Fruit fly (Drosophila melanogaster): ENCODE measurements around the gene CG6738.

The CG6738 gene

dm6 chr3R:23144654-23145053, 45.3 kb downstream of the CG6738 start (continued):
- TF ChIP-seq net (GFP tag; optimal IDR thresholded peaks at IDR 0.05) (peak; percentile 3), fd59A (GFP tag; optimal IDR thresholded peaks at IDR 0.05) (no peak), CG3919 (GFP tag; optimal IDR thresholded peaks at IDR 0.05) (peak; percentile 20), CG11294 (GFP tag; IDR thresholded peaks at IDR 0.05) (no peak), salr (GFP tag; optimal IDR thresholded peaks at IDR 0.05) (no peak)

dm6 chr3R:23145681-23146080, 46.3 kb downstream of the CG6738 start:
- no peak for TF ChIP-seq Sox14 (GFP tag; optimal IDR thresholded peaks at IDR 0.05)
- no peak for TF ChIP-seq svp (GFP tag)
- no peak for TF ChIP-seq fd59A (GFP tag; optimal IDR thresholded peaks at IDR 0.05)

dm6 chr3R:23147058-23147457, 47.7 kb downstream of the CG6738 start:
- TF ChIP-seq fd85E (GFP tag; optimal IDR thresholded peaks at IDR 0.05) (no peak), CG11762 (GFP tag; optimal IDR thresholded peaks at IDR 0.05; ENCODE audit: insufficient read depth) (no peak), CG6276 (GFP tag; optimal IDR thresholded peaks at IDR 0.05) (no peak), CG10669 (GFP tag; optimal IDR thresholded peaks at IDR 0.05) (no peak), CG1621 (tag; optimal IDR thresholded peaks at IDR 0.05) (no peak), CG4318 (GFP tag; optimal IDR thresholded peaks at IDR 0.05) (no peak), Hr4 (GFP tag; optimal IDR thresholded peaks at IDR 0.05) (no peak), CG11294 (GFP tag; IDR thresholded peaks at IDR 0.05) (no peak), Met (GFP tag; optimal IDR thresholded peaks at IDR 0.05) (no peak), Sox15 (GFP tag; optimal IDR thresholded peaks at IDR 0.05) (no peak), spab (GFP tag; optimal IDR thresholded peaks at IDR 0.05) (no peak), Sox102F (GFP tag; optimal IDR thresholded peaks at IDR 0.05) (no peak), CG11902 (GFP tag; optimal IDR thresholded peaks at IDR 0.05) (no peak), Hr38 (GFP tag; optimal IDR thresholded peaks at IDR 0.05) (no peak)

- peak; percentile 61 for TF ChIP-seq Sox102F (GFP tag; optimal IDR thresholded peaks at IDR 0.05)
- peak; percentile 85 for TF ChIP-seq CG3032 (tag; optimal IDR thresholded peaks at IDR 0.05)
- peak; percentile 63 for TF ChIP-seq OdsH (GFP tag; optimal IDR thresholded peaks at IDR 0.05)
- TF ChIP-seq CG34406 (GFP tag; optimal IDR thresholded peaks at IDR 0.05), result peak; percentile 52
- peak; percentile 46 for TF ChIP-seq Sox15 (GFP tag; optimal IDR thresholded peaks at IDR 0.05)
- peak; percentile 61 for TF ChIP-seq achi (GFP tag; optimal IDR thresholded peaks at IDR 0.05)
- peak; percentile 20 for TF ChIP-seq Blimp-1 (GFP tag; optimal IDR thresholded peaks at IDR 0.05)
- peak; percentile 73 for TF ChIP-seq CG1621 (tag; optimal IDR thresholded peaks at IDR 0.05)
- peak; percentile 60 for TF ChIP-seq CG7368 (GFP tag; optimal IDR thresholded peaks at IDR 0.05)
- peak; percentile 33 for TF ChIP-seq vri (GFP tag; optimal IDR thresholded peaks at IDR 0.05)
- TF ChIP-seq CG9139 (GFP tag; optimal IDR thresholded peaks at IDR 0.05), result peak; percentile 71
- peak; percentile 76 for TF ChIP-seq CG3919 (GFP tag; optimal IDR thresholded peaks at IDR 0.05)
- no peak for TF ChIP-seq CG4318 (GFP tag; optimal IDR thresholded peaks at IDR 0.05)
- no peak for TF ChIP-seq Hr38 (GFP tag; optimal IDR thresholded peaks at IDR 0.05)
- peak; percentile 71 for TF ChIP-seq Ets96B (tag; optimal IDR thresholded peaks at IDR 0.05)
- TF ChIP-seq Eip75B (GFP tag; optimal IDR thresholded peaks at IDR 0.05), result peak; percentile 76
- TF ChIP-seq CG10631 (GFP tag; optimal IDR thresholded peaks at IDR 0.05), result peak; percentile 66
- TF ChIP-seq acj6 (GFP tag; optimal IDR thresholded peaks at IDR 0.05), result peak; percentile 66
- peak; percentile 81 for TF ChIP-seq CG10669 (GFP tag; optimal IDR thresholded peaks at IDR 0.05)
- TF ChIP-seq Smox (GFP tag; optimal IDR thresholded peaks at IDR 0.05), result peak; percentile 48
- peak; percentile 82 for TF ChIP-seq CG6808 (GFP tag; optimal IDR thresholded peaks at IDR 0.05)
- TF ChIP-seq lz (GFP tag; optimal IDR thresholded peaks at IDR 0.05), result peak; percentile 61
- TF ChIP-seq CG8319 (GFP tag; optimal IDR thresholded peaks at IDR 0.05), result peak; percentile 42
- TF ChIP-seq Eip78C (GFP tag), result peak; percentile 86
- peak; percentile 43 for TF ChIP-seq Met (GFP tag; optimal IDR thresholded peaks at IDR 0.05)
- TF ChIP-seq CG6792 (GFP tag; optimal IDR thresholded peaks at IDR 0.05), result peak; percentile 48
- peak; percentile 47 for TF ChIP-seq Hr39 (GFP tag; optimal IDR thresholded peaks at IDR 0.05)
- peak; percentile 20 to 68 for TF ChIP-seq salr (GFP tag; optimal IDR thresholded peaks at IDR 0.05)
- TF ChIP-seq svp (GFP tag), result peak; percentile 72
- TF ChIP-seq CG15336 (GFP tag; IDR thresholded peaks at IDR 0.05), result peak; percentile 60; the same call in 1 of the 2 replicates
- TF ChIP-seq ss (GFP tag; optimal IDR thresholded peaks at IDR 0.05), result peak in 1 of 2 experiments; percentile 61
- TF ChIP-seq esn (GFP tag; optimal IDR thresholded peaks at IDR 0.05), result peak; percentile 56
- peak; percentile 38 for TF ChIP-seq net (GFP tag; optimal IDR thresholded peaks at IDR 0.05)
- peak; percentile 62 for TF ChIP-seq pdm3 (GFP tag; optimal IDR thresholded peaks at IDR 0.05)
- no peak for TF ChIP-seq dac (GFP tag; optimal IDR thresholded peaks at IDR 0.05)
- TF ChIP-seq dsx (GFP tag; optimal IDR thresholded peaks at IDR 0.05; ENCODE audit: poor library complexity, severe bottlenecking), result peak; percentile 66
These were observed 48.3 kb downstream of the CG6738 start for dm6 chr3R:23147625-23148024.
